Worm (Caenorhabditis elegans): ENCODE measurements around the gene ZK418.11.

ZK418.11 gene

DNA sequence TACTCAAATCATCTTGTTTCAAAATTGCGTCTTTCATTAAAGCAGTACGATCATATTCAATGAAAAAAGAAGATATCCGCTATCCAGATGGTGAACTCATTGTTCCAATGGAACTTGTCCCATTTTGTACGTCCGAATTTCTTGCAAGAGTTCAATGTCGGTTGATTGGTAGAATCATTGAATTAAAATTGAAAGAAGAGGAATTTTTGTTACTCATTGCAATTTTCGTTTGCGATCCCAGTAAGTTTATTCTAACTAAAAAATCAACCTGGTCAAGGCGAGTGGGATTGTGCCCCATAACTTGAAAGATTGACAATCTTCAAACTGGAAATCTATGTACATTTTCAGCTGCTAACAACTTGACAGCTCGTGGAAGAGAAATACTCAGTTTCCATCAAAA is 3.6 kb upstream of the ZK418.11 start:
- TF ChIP-seq C34B4.2 (tag; optimal IDR thresholded peaks at IDR 0.05) (no peak), mef-2 (tag; optimal IDR thresholded peaks at IDR 0.05) (no peak), nhr-11 (tag; optimal IDR thresholded peaks at IDR 0.05) (no peak), lsy-2 (tag; optimal IDR thresholded peaks at IDR 0.05) (no peak), efl-3 (GFP tag; optimal IDR thresholded peaks at IDR 0.05) (no peak), ets-5 (GFP tag; IDR thresholded peaks at IDR 0.05) (no peak), ztf-11 (tag; optimal IDR thresholded peaks at IDR 0.05) (no peak), fkh-8 (tag; optimal IDR thresholded peaks at IDR 0.05) (no peak), lir-3 (tag; optimal IDR thresholded peaks at IDR 0.05; ENCODE audit: poor library complexity) (no peak), dpl-1 (GFP tag; optimal IDR thresholded peaks at IDR 0.05) (no peak), hpl-2 (GFP tag; optimal IDR thresholded peaks at IDR 0.05) (no peak), unc-98 (GFP tag; IDR thresholded peaks at IDR 0.05) (no peak), nhr-71 (tag; optimal IDR thresholded peaks at IDR 0.05) (no peak), skn-1 (tag; optimal IDR thresholded peaks at IDR 0.05) (no peak), elt-3 (tag; optimal IDR thresholded peaks at IDR 0.05) (no peak)

DNA sequence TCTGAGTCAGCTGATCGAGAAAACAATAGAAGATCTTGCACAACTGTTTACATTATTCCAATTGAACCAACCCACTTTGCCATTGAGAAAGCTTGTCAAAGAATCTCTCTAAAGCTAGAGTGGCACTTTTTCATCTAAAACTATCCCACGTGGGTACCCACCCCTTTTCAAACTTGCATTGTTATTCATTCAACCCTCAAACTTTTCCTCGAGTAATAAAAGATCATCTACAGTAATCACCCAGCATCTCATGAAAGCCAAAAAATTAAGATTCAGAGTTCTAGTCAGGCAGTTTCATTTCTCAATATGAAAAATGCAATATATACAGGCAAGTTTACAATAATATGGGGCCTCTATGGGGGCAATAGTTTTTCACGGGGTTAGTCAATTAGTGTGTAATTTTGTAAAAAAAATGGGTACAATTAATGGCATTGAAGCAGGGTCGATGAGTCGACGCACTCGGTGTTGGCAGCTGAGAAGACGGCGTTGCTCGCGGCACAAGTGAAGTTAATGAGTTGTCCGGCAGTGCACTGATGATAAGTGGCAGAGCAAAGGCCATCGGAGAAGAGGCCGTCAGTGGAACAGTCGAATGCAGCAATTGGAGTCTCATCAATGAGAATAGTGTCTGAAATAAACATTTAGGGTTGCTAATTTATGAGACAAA is 1.9 kb downstream of the ZK418.11 start:
- TF ChIP-seq pag-3 (tag; optimal IDR thresholded peaks at IDR 0.05; ENCODE audit: borderline replicate concordance, insufficient read depth), result no peak
- no peak for TF ChIP-seq lin-14 (GFP tag; optimal IDR thresholded peaks at IDR 0.05)
- no peak for TF ChIP-seq F16B12.6 (tag; optimal IDR thresholded peaks at IDR 0.05)
- TF ChIP-seq dpl-1 (GFP tag; optimal IDR thresholded peaks at IDR 0.05), result no peak
- no peak for TF ChIP-seq zag-1 (tag; optimal IDR thresholded peaks at IDR 0.05)
- TF ChIP-seq mab-9 (GFP tag; IDR thresholded peaks at IDR 0.05), result no peak
- TF ChIP-seq xbp-1 (tag; optimal IDR thresholded peaks at IDR 0.05), result no peak
- TF ChIP-seq efl-1 (optimal IDR thresholded peaks at IDR 0.05), result no peak
- TF ChIP-seq efl-1 (GFP tag; optimal IDR thresholded peaks at IDR 0.05 in 1 of 2), result no peak
- TF ChIP-seq fos-1 (tag; optimal IDR thresholded peaks at IDR 0.05), result no peak
- no peak for TF ChIP-seq snpc-4 (tag; optimal IDR thresholded peaks at IDR 0.05)
- TF ChIP-seq nhr-71 (tag; optimal IDR thresholded peaks at IDR 0.05), result no peak
- no peak for TF ChIP-seq unc-62 (GFP tag; optimal IDR thresholded peaks at IDR 0.05)
- TF ChIP-seq ztf-11 (tag; optimal IDR thresholded peaks at IDR 0.05), result no peak
- TF ChIP-seq mdl-1 (tag; optimal IDR thresholded peaks at IDR 0.05), result no peak
- no peak for TF ChIP-seq ces-1 (GFP tag; optimal IDR thresholded peaks at IDR 0.05)
- no peak for TF ChIP-seq ets-5 (GFP tag; IDR thresholded peaks at IDR 0.05)

DNA sequence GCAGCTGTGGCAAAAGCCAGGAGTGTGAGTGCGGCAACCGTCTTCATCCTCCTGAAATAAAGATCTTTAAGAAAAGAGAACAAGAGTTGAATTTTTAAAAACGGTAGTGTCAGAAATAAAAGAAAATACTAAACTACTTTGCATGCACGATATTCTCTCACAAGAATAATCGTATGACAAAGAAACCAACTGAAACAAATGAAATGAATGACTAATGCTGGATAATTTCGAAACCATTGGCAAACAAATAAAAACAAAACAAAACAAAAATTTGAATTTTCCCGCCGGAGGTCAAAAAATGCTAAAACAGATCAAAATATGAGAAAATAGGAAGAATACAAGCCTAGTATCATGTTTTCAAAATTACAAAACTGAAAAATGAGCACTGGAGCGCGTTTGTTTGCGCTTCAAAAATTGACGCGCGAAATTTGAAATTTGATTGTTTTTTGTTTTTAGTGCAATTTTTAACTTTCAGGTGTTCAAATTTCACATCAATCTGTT is 3.9 kb downstream of the ZK418.11 start, which contains the start of gene cpg-2:
Gene cpg-2, minus strand, starts transcription at position 51 of the 501 bp plus-strand sequence.
- TF ChIP-seq unc-62 (GFP tag; optimal IDR thresholded peaks at IDR 0.05), result no peak
- TF ChIP-seq fkh-10 (GFP tag; optimal IDR thresholded peaks at IDR 0.05), result no peak
- no peak for TF ChIP-seq Y116A8C.19 (tag; optimal IDR thresholded peaks at IDR 0.05; ENCODE audit: borderline replicate concordance)
- TF ChIP-seq unc-30 (tag; optimal IDR thresholded peaks at IDR 0.05), result no peak
- TF ChIP-seq ets-5 (GFP tag; IDR thresholded peaks at IDR 0.05), result no peak
- no peak for TF ChIP-seq aly-2 (tag; optimal IDR thresholded peaks at IDR 0.05)

DNA sequence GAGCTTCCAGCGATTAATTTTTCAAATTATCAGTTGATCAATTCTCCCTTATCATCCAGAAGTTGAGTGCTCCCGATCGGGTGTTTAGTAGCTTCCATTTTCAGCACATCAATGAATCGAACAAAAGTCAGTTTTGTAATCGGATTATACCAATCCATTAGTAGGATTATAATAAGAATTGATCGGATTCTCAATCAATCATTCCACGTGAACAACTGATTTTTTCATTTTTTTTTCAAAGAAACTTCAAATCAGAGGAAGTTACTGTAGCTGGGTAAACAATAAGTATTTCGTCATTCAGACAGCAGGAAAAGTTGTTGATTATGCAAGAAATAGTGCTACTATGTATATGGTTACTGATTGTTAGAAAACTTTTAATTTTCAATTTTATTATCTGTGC is 6.8 kb downstream of the ZK418.11 start:
- no peak for TF ChIP-seq unc-98 (GFP tag; IDR thresholded peaks at IDR 0.05)
- TF ChIP-seq elt-2 (tag; optimal IDR thresholded peaks at IDR 0.05), result peak; percentile 48

DNA sequence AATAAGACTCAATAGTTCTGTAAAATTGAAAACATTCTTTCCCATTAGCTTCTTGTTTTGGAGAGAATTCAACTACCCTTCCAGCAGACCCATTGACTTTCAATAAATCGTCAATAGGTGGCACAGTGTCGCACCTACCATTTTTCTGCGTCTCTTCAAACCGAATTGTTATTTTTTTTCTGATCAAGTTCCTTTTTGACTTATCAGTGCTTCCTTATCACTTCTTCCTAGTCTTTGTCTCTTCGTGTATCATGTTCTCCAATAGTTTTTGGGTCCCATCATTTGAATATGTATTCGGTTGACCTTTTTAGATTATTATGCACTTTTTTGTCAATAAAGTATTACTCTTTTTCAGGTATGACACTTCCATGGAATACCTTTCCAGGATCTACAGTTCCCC is 7.9 kb downstream of the ZK418.11 start, which contains the start of gene odd-1:
Gene odd-1, plus strand, starts transcription at position 349 of the 400 bp plus-strand sequence.
- TF ChIP-seq elt-2 (tag; optimal IDR thresholded peaks at IDR 0.05) (peak; percentile 7), dsc-1 (tag; optimal IDR thresholded peaks at IDR 0.05) (no peak)
